Worm (Caenorhabditis elegans): Measurements from ENCODE around the gene col-99.

- TF ChIP-seq ttx-3 (tag; optimal IDR thresholded peaks at IDR 0.05) (no peak), ama-1 (optimal IDR thresholded peaks at IDR 0.05) (no peak), ztf-16 (tag; optimal IDR thresholded peaks at IDR 0.05) (no peak), hlh-6 (tag; optimal IDR thresholded peaks at IDR 0.05) (no peak), nhr-11 (tag; optimal IDR thresholded peaks at IDR 0.05) (no peak), pag-3 (tag; optimal IDR thresholded peaks at IDR 0.05; ENCODE audit: borderline replicate concordance) (no peak)
These were observed 32.0 kb upstream of the col-99 start for ce11 chrIV:179700-180099.
